Worm (Caenorhabditis elegans) whole organism, mixed stage, embryonic: ENCODE data around the gene clec-172.

Source experiments
- nhr-12 ChIP-seq: fragments of 150-350 bp; optimal IDR thresholded peaks from 2 replicates; lab custom pipeline; 2014; ENCODE audit warnings: missing biosample characterization, missing genetic modification characterization
- pha-4 ChIP-seq: fragments of 150-350 bp; optimal IDR thresholded peaks from 2 replicates; lab custom pipeline; 2018; ENCODE audit warnings: missing biosample characterization, missing genetic modification reagents, missing genetic modification characterization
- unc-39 ChIP-seq: fragments of 150-350 bp; optimal IDR thresholded peaks from 2 replicates; lab custom pipeline; 2014; ENCODE audit warnings: missing biosample characterization, missing genetic modification characterization

- TF ChIP-seq pha-4 (tag; lab: Kevin White, UChicago) (no peak), unc-39 (tag; lab: Kevin White, UChicago) (no peak), nhr-12 (tag; lab: Kevin White, UChicago) (no peak)
Observed at ce11 chrIV:1496679-1497033, 19.8 kb downstream of the clec-172 start.
